Fruit fly (Drosophila melanogaster): ENCODE data around the gene mrn.

DNA sequence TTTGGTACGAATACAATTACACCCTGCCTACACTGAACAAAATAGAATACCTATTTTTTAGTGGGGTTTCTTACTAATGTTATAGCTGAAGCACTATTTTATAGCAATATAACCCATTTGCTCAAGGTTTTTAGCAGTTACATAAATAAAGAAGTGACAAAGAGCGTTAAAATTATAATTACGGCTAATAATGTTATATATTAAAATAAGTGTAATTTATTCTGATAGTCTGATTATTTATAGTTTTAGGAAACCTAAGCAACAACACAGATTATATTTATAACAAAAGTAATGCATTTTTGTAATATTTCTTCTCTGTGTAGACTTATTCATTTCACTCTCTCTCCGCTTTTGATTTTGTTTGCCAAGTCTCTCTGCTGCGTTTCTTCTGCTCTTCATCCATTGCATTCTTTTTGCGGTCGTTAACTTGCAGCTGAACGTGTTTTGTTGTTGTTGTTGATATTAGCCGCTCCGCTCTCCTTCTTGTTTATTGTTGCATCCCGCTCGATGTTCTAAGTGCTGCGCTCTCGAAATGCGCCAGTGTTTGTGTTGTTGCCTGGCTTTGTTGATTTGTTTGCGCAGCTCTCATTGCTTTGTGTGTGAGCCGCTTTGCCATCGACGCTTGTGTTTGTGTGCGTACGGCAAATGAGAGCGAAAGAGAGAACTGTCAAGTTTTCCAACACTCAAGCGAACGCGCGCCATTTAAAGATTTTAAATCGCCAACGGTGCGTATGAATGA is 45.5 kb upstream of the mrn start:
- peak; percentile 75 for TF ChIP-seq kay (GFP tag; ENCODE audit: borderline replicate concordance)
- no peak for TF ChIP-seq cnc (optimal IDR thresholded peaks at IDR 0.05)
- peak; percentile 92 for TF ChIP-seq CG7101 (tag; optimal IDR thresholded peaks at IDR 0.05)
- no peak for TF ChIP-seq Crg-1 (GFP tag; optimal IDR thresholded peaks at IDR 0.05)
- peak; percentile 22 for TF ChIP-seq Hr96 (GFP tag; optimal IDR thresholded peaks at IDR 0.05)
- TF ChIP-seq CG33017 (tag; optimal IDR thresholded peaks at IDR 0.05) = peak; percentile 93
- peak; percentile 86 for TF ChIP-seq CG7045 (GFP tag; optimal IDR thresholded peaks at IDR 0.05)
- TF ChIP-seq tj (GFP tag; optimal IDR thresholded peaks at IDR 0.05) = peak; percentile 65
- TF ChIP-seq Mnt (GFP tag; optimal IDR thresholded peaks at IDR 0.05) = peak; percentile 51

Measured in whole organism, adult.